Fruit fly (Drosophila melanogaster) whole organism, embryonic: ENCODE data around the gene Smu1.
A peak's percentile ranks its signal among the peaks of the same experiment; 100 is the strongest.

ENCODE experiments used
- B-H1 ChIP-seq: fragments of 200-800 bp; sonication (Bioruptor generic); IDR thresholded peaks from 3 replicates; pipeline ENCODE4 v1.3.6; 2022; ENCODE audit warnings: missing biosample characterization, missing genetic modification characterization
- B-H2 ChIP-seq: fragments of 200-800 bp; sonication (Bioruptor generic); optimal IDR thresholded peaks from 2 replicates; lab custom pipeline; 2018; ENCODE audit warnings: missing biosample characterization, mild to moderate bottlenecking, missing genetic modification characterization
- CG11696 ChIP-seq: fragments of 200-800 bp; sonication (Bioruptor generic); IDR thresholded peaks from 2 replicates; pipeline ENCODE4 v1.3.6; 2022; ENCODE audit warnings: missing biosample characterization, missing genetic modification characterization
- CG12104 ChIP-seq: fragments of 200-800 bp; sonication (Bioruptor generic); optimal IDR thresholded peaks from 3 replicates; lab custom pipeline; 2016; ENCODE audit warnings: missing biosample characterization, missing genetic modification characterization
- CG12155 ChIP-seq: fragments of 200-800 bp; sonication (Bioruptor generic); optimal IDR thresholded peaks from 3 replicates; lab custom pipeline; 2016; ENCODE audit warnings: missing biosample characterization, missing genetic modification characterization
- CG14014 ChIP-seq: fragments of 200-800 bp; sonication (Bioruptor generic); IDR thresholded peaks from 2 replicates; pipeline ENCODE4 v1.3.6; 2022; ENCODE audit warnings: missing biosample characterization, missing genetic modification characterization
- CG15514 ChIP-seq: fragments of 200-800 bp; sonication (Bioruptor generic); optimal IDR thresholded peaks from 3 replicates; lab custom pipeline; 2017; ENCODE audit warnings: missing biosample characterization, missing genetic modification characterization, mild to moderate bottlenecking, moderate library complexity, missing genetic modification reagents
- CG1603 ChIP-seq: fragments of 200-800 bp; sonication (Bioruptor generic); optimal IDR thresholded peaks from 2 replicates; lab custom pipeline; 2019; ENCODE audit warnings: missing biosample characterization, mild to moderate bottlenecking, missing genetic modification characterization, moderate library complexity
- CG16863 ChIP-seq: fragments of 200-800 bp; sonication (Bioruptor generic); optimal IDR thresholded peaks from 3 replicates; lab custom pipeline; 2016; ENCODE audit warnings: missing biosample characterization, missing genetic modification characterization
- CG17385 ChIP-seq: fragments of 200-800 bp; sonication (Bioruptor generic); optimal IDR thresholded peaks from 3 replicates; lab custom pipeline; 2018; ENCODE audit warnings: missing biosample characterization, mild to moderate bottlenecking, missing genetic modification characterization
- CG17802 ChIP-seq: fragments of 200-800 bp; sonication (Bioruptor generic); optimal IDR thresholded peaks from 2 replicates; lab custom pipeline; 2018; ENCODE audit warnings: missing biosample characterization, mild to moderate bottlenecking, missing genetic modification characterization, moderate library complexity
- CG1832 ChIP-seq: fragments of 200-800 bp; sonication (Bioruptor generic); optimal IDR thresholded peaks from 2 replicates; lab custom pipeline; 2017; ENCODE audit warnings: missing biosample characterization, mild to moderate bottlenecking, missing genetic modification characterization, inconsistent platforms
- CG30431 ChIP-seq: fragments of 200-800 bp; sonication (Bioruptor generic); optimal IDR thresholded peaks from 2 replicates; lab custom pipeline; 2017; ENCODE audit warnings: missing biosample characterization, missing genetic modification characterization
- CG31388 ChIP-seq: fragments of 200-800 bp; sonication (Bioruptor generic); optimal IDR thresholded peaks from 2 replicates; lab custom pipeline; 2016; ENCODE audit warnings: missing biosample characterization, missing genetic modification characterization
- CG3281 ChIP-seq: fragments of 200-800 bp; sonication (Bioruptor generic); optimal IDR thresholded peaks from 3 replicates; lab custom pipeline; 2017; ENCODE audit warnings: missing biosample characterization, mild to moderate bottlenecking, missing genetic modification characterization
- CG3838 ChIP-seq: fragments of 200-800 bp; sonication (Bioruptor generic); optimal IDR thresholded peaks from 3 replicates; lab custom pipeline; 2016; ENCODE audit warnings: missing biosample characterization, missing genetic modification characterization
- CG4854 ChIP-seq: fragments of 200-800 bp; sonication (Bioruptor generic); optimal IDR thresholded peaks from 2 replicates; lab custom pipeline; 2016; ENCODE audit warnings: missing biosample characterization, missing genetic modification characterization, inconsistent platforms
- CG7987 ChIP-seq: fragments of 200-800 bp; sonication (Bioruptor generic); optimal IDR thresholded peaks from 2 replicates; lab custom pipeline; 2018; ENCODE audit warnings: missing biosample characterization, mild to moderate bottlenecking, missing genetic modification characterization, moderate library complexity
- CG8089 ChIP-seq: fragments of 200-800 bp; sonication (Bioruptor generic); optimal IDR thresholded peaks from 3 replicates; lab custom pipeline; 2016; ENCODE audit warnings: missing biosample characterization, missing genetic modification characterization
- Chrac-16 ChIP-seq: fragments of 200-800 bp; sonication (Bioruptor generic); optimal IDR thresholded peaks from 3 replicates; lab custom pipeline; 2016; ENCODE audit warnings: missing biosample characterization, missing genetic modification characterization
- Dip2 ChIP-seq: fragments of 200-800 bp; sonication (Bioruptor generic); IDR thresholded peaks from 2 replicates; pipeline ENCODE4 v1.3.6; 2022; ENCODE audit warnings: missing biosample characterization, missing genetic modification characterization
- GATAe ChIP-seq: fragments of 200-800 bp; sonication (Bioruptor generic); conservative IDR thresholded peaks from 2 replicates; pipeline ENCODE4 v1.3.6; 2022; ENCODE audit warnings: missing biosample characterization, missing genetic modification characterization
- HmgZ ChIP-seq: fragments of 200-800 bp; sonication (Bioruptor generic); optimal IDR thresholded peaks from 2 replicates; lab custom pipeline; 2018; ENCODE audit warnings: missing biosample characterization, mild to moderate bottlenecking, missing genetic modification characterization
- Hmr ChIP-seq: fragments of 200-800 bp; sonication (Bioruptor generic); optimal IDR thresholded peaks from 3 replicates; lab custom pipeline; 2017; ENCODE audit warnings: mild to moderate bottlenecking, missing biosample characterization, missing genetic modification reagents, missing genetic modification characterization
- Lim3 ChIP-seq: fragments of 200-800 bp; sonication (Bioruptor generic); IDR thresholded peaks from 2 replicates; pipeline ENCODE4 v1.3.6; 2022; ENCODE audit warnings: missing biosample characterization, missing genetic modification characterization
- Mad ChIP-seq: fragments of 200-800 bp; sonication (Bioruptor generic); optimal IDR thresholded peaks from 2 replicates; lab custom pipeline; 2016; ENCODE audit warnings: missing biosample characterization, missing genetic modification characterization
- Neu2 ChIP-seq: fragments of 200-800 bp; sonication (Bioruptor generic); optimal IDR thresholded peaks from 3 replicates; lab custom pipeline; 2016; ENCODE audit warnings: missing biosample characterization, missing genetic modification characterization, borderline replicate concordance
- Optix ChIP-seq: fragments of 200-800 bp; sonication (Bioruptor generic); IDR thresholded peaks from 3 replicates; pipeline ENCODE4 v1.3.6; 2022; ENCODE audit warnings: missing biosample characterization, missing genetic modification characterization
- Poxn ChIP-seq: fragments of 200-800 bp; sonication (Bioruptor generic); IDR thresholded peaks from 2 replicates; pipeline ENCODE4 v1.3.6; 2022; ENCODE audit warnings: missing biosample characterization, missing genetic modification characterization
- Sry-δ ChIP-seq: fragments of 200-800 bp; sonication (Bioruptor generic); optimal IDR thresholded peaks from 2 replicates; lab custom pipeline; 2016; ENCODE audit warnings: missing biosample characterization, missing genetic modification characterization
- Ssrp ChIP-seq: fragments of 200-800 bp; sonication (Bioruptor generic); optimal IDR thresholded peaks from 2 replicates; lab custom pipeline; 2018; ENCODE audit warnings: missing biosample characterization, mild to moderate bottlenecking, missing genetic modification characterization, moderate library complexity
- ap ChIP-seq: fragments of 200-800 bp; sonication (Bioruptor generic); IDR thresholded peaks from 2 replicates; pipeline ENCODE4 v1.3.6; 2022; ENCODE audit warnings: missing biosample characterization, missing genetic modification characterization
- ase ChIP-seq: fragments of 200-800 bp; sonication (Bioruptor generic); IDR thresholded peaks from 3 replicates; pipeline ENCODE4 v1.3.6; 2022; ENCODE audit warnings: missing biosample characterization, missing genetic modification characterization
- az2 ChIP-seq: fragments of 200-800 bp; sonication (Bioruptor generic); optimal IDR thresholded peaks from 3 replicates; lab custom pipeline; 2016; ENCODE audit warnings: missing biosample characterization, missing genetic modification characterization
- bsh ChIP-seq, 2 experiments: fragments of 200-800 bp; sonication (Bioruptor generic); optimal IDR thresholded peaks; 2 replicates each; lab custom pipeline; 2017 to 2018; ENCODE audit warnings: mild to moderate bottlenecking in 2 of 2, missing biosample characterization in 2 of 2, missing genetic modification characterization in 2 of 2, moderate library complexity in 1 of 2
- crc ChIP-seq: fragments of 200-800 bp; sonication (Bioruptor generic); optimal IDR thresholded peaks from 2 replicates; lab custom pipeline; 2016; ENCODE audit warnings: missing biosample characterization, missing genetic modification characterization
- en ChIP-seq: fragments of 200-800 bp; sonication (Bioruptor generic); optimal IDR thresholded peaks from 2 replicates; lab custom pipeline; 2016; ENCODE audit warnings: missing biosample characterization, missing genetic modification characterization
- eve ChIP-seq, 2 experiments: fragments of >200 bp; optimal IDR thresholded peaks; 2 replicates each; lab custom pipeline; 2017; ENCODE audit warnings: missing biosample characterization in 2 of 2, missing genetic modification characterization in 2 of 2
- eyg ChIP-seq: fragments of 200-800 bp; sonication (Bioruptor generic); optimal IDR thresholded peaks from 3 replicates; lab custom pipeline; 2016; ENCODE audit warnings: missing biosample characterization, missing genetic modification characterization
- fd64A ChIP-seq: fragments of 200-800 bp; sonication (Bioruptor generic); optimal IDR thresholded peaks from 3 replicates; lab custom pipeline; 2018; ENCODE audit warnings: missing biosample characterization, mild to moderate bottlenecking, missing genetic modification characterization
- hkb ChIP-seq, 2 experiments: fragments of 200-800 bp in 1 of 2; fragments of >200 bp in 1 of 2; sonication (Bioruptor generic) in 1 of 2; IDR thresholded peaks in 1 of 2; optimal IDR thresholded peaks in 1 of 2; 2 replicates each; pipeline versions ENCODE4 v1.3.6 to Lab custom; 2017 to 2022; ENCODE audit warnings: missing biosample characterization in 1 of 2, missing genetic modification characterization in 1 of 2
- hth ChIP-seq: fragments of >200 bp; optimal IDR thresholded peaks from 2 replicates; lab custom pipeline; 2017; ENCODE audit warnings: inconsistent platforms
- pfk ChIP-seq: fragments of 200-800 bp; sonication (Bioruptor generic); optimal IDR thresholded peaks from 2 replicates; lab custom pipeline; 2018; ENCODE audit warnings: missing biosample characterization, mild to moderate bottlenecking, missing genetic modification characterization, moderate library complexity
- rib ChIP-seq: fragments of 200-800 bp; sonication (Bioruptor generic); IDR thresholded peaks from 2 replicates; pipeline ENCODE4 v1.3.6; 2022; ENCODE audit warnings: missing biosample characterization, missing genetic modification characterization
- sens ChIP-seq: fragments of 200-800 bp; sonication (Bioruptor generic); peaks from one replicate; lab custom pipeline; 2016; ENCODE audit warnings: missing biosample characterization, missing genetic modification characterization
- shn ChIP-seq: fragments of 200-800 bp; sonication (Bioruptor generic); optimal IDR thresholded peaks from 3 replicates; lab custom pipeline; 2016; ENCODE audit warnings: missing biosample characterization, missing genetic modification characterization
- slbo ChIP-seq: fragments of 200-800 bp; sonication (Bioruptor generic); IDR thresholded peaks from 2 replicates; pipeline ENCODE4 v1.3.6; 2022; ENCODE audit warnings: missing biosample characterization, missing genetic modification characterization
- tna ChIP-seq: fragments of 200-800 bp; sonication (Bioruptor generic); IDR thresholded peaks from 2 replicates; pipeline ENCODE4 v1.3.6; 2022; ENCODE audit warnings: missing biosample characterization, missing genetic modification characterization; ENCODE audit not compliant: partially characterized antibody
- unc-4 ChIP-seq: fragments of 200-800 bp; sonication (Bioruptor generic); IDR thresholded peaks from 2 replicates; pipeline ENCODE4 v1.3.6; 2022; ENCODE audit warnings: missing biosample characterization, missing genetic modification characterization; ENCODE audit not compliant: partially characterized antibody
- vnd ChIP-seq: fragments of 200-800 bp; sonication (Bioruptor generic); IDR thresholded peaks from 3 replicates; pipeline ENCODE4 v1.3.6; 2022; ENCODE audit warnings: missing biosample characterization, missing genetic modification characterization; ENCODE audit not compliant: partially characterized antibody
- yki ChIP-seq: fragments of >200 bp; optimal IDR thresholded peaks from 3 replicates; lab custom pipeline; 2018

Smu1 gene

dm6 chr3R:19028758-19029157 is 47.6 kb upstream of the Smu1 start, which contains the start of the genes GatA and P5cr (continued):
- TF ChIP-seq CG11696 (GFP tag; lab: Robert Waterston, UW), result 0 out of 2 replicates have a peak, but pooled peaks have one; percentile 32
- peak; percentile 88 for TF ChIP-seq Hmr (GFP tag; lab: Kevin White, UChicago)
- peak; percentile 72 for TF ChIP-seq CG17385
- TF ChIP-seq CG31388 (GFP tag; lab: Kevin White, UChicago), result no peak
- TF ChIP-seq CG3281 (GFP tag; lab: Kevin White, UChicago), result peak; percentile 77
- no peak for TF ChIP-seq CG1832
- no peak for TF ChIP-seq hth (lab: Kevin White, UChicago)
- TF ChIP-seq eve (GFP tag; optimal IDR thresholded peaks at IDR 0.05; lab: Kevin White, UChicago), result no peak
- TF ChIP-seq ase (GFP tag; lab: Robert Waterston, UW), result peak; percentile 54; the same call in 2 of the 3 replicates
- TF ChIP-seq Poxn, result peak; percentile 45; the same call in 1 of the 2 replicates
- peak; percentile 88 for TF ChIP-seq sens (GFP tag; lab: Kevin White, UChicago)
- no peak; the same call in 1 of the 2 replicates for TF ChIP-seq GATAe
- no peak for TF ChIP-seq Lim3
- TF ChIP-seq bsh (GFP tag; optimal IDR thresholded peaks at IDR 0.05; lab: Kevin White, UChicago), result peak; percentile 51 to 69
- peak; percentile 82 for TF ChIP-seq CG7987 (GFP tag; lab: Kevin White, UChicago)
- TF ChIP-seq pfk (GFP tag; lab: Kevin White, UChicago), result no peak
- peak; percentile 82 for TF ChIP-seq CG15514 (GFP tag; lab: Kevin White, UChicago)
- peak; percentile 97 for TF ChIP-seq slbo
- TF ChIP-seq CG8089 (GFP tag; lab: Kevin White, UChicago), result peak; percentile 64
- TF ChIP-seq CG4854 (GFP tag; lab: Kevin White, UChicago), result peak; percentile 56
- TF ChIP-seq Dip2 (GFP tag; lab: Robert Waterston, UW), result no peak
- peak; percentile 83 for TF ChIP-seq B-H2 (GFP tag; lab: Kevin White, UChicago)
- TF ChIP-seq HmgZ (tag; lab: Kevin White, UChicago), result peak; percentile 94
- peak; percentile 12 for TF ChIP-seq CG17802 (tag; lab: Kevin White, UChicago)
- no peak for TF ChIP-seq Neu2
- peak; percentile 82 for TF ChIP-seq az2 (GFP tag; lab: Kevin White, UChicago)
- TF ChIP-seq eyg (GFP tag; lab: Kevin White, UChicago), result peak; percentile 63
- TF ChIP-seq CG3838, result peak; percentile 29
- TF ChIP-seq CG1603 (tag; lab: Kevin White, UChicago), result peak; percentile 79
- no peak for TF ChIP-seq hkb (optimal IDR thresholded peaks at IDR 0.05; lab: Kevin White, UChicago)
- peak; percentile 69 for TF ChIP-seq hkb (GFP tag; IDR thresholded peaks at IDR 0.05; lab: Robert Waterston, UW)
- TF ChIP-seq shn (GFP tag; lab: Kevin White, UChicago), result peak; percentile 85
- TF ChIP-seq CG12155 (GFP tag; lab: Kevin White, UChicago), result peak; percentile 83
- peak; percentile 21 for TF ChIP-seq Ssrp (tag; lab: Kevin White, UChicago)
- peak; percentile 90 for TF ChIP-seq CG14014 (GFP tag; lab: Robert Waterston, UW)
- peak; percentile 48; the same call in 1 of the 3 replicates for TF ChIP-seq B-H1 (GFP tag; lab: Robert Waterston, UW)
- TF ChIP-seq fd64A (GFP tag; lab: Kevin White, UChicago), result no peak
- peak; percentile 78 for TF ChIP-seq Mad (GFP tag; lab: Kevin White, UChicago)
- TF ChIP-seq crc (GFP tag; lab: Kevin White, UChicago), result peak; percentile 53
- peak; percentile 63 for TF ChIP-seq CG30431
- peak; percentile 78 for TF ChIP-seq CG16863
- no peak for TF ChIP-seq yki
- no peak for TF ChIP-seq vnd (GFP tag; lab: Robert Waterston, UW)
- no peak for TF ChIP-seq unc-4 (GFP tag; lab: Robert Waterston, UW)
- no peak for TF ChIP-seq tna (GFP tag; lab: Robert Waterston, UW)
- TF ChIP-seq en (GFP tag; lab: Kevin White, UChicago), result peak; percentile 68
- TF ChIP-seq Optix (GFP tag; lab: Robert Waterston, UW), result peak; percentile 68; the same call in 2 of the 3 replicates
- peak; percentile 3 for TF ChIP-seq CG12104 (GFP tag; lab: Kevin White, UChicago)
- TF ChIP-seq rib (GFP tag; lab: Robert Waterston, UW), result peak; percentile 80
- peak; percentile 43 for TF ChIP-seq Sry-δ (GFP tag; lab: Kevin White, UChicago)
- peak; percentile 59 for TF ChIP-seq ap (GFP tag; lab: Robert Waterston, UW)
- peak; percentile 78 for TF ChIP-seq Chrac-16 (GFP tag; lab: Kevin White, UChicago)
